Fruit fly (Drosophila melanogaster): ENCODE data around the gene Nup37.

The Nup37 gene

dm6 chr3R:25237314-25237713 is 10.1 kb upstream of the Nup37 start, which contains the start of gene Jhbp7:
TSS of gene Jhbp7 (plus strand) at chr3R:25237614.
- no peak for TF ChIP-seq noc (tag; optimal IDR thresholded peaks at IDR 0.05)

dm6 chr3R:25238771-25239700 is 8.4 kb upstream of the Nup37 start:
- TF ChIP-seq noc (tag; optimal IDR thresholded peaks at IDR 0.05), result no peak

- TF ChIP-seq noc (tag; optimal IDR thresholded peaks at IDR 0.05), result no peak
These were observed 7.6 kb upstream of the Nup37 start, which contains the start of gene to for dm6 chr3R:25239880-25240279. TSS of gene to (plus strand) at chr3R:25240180.

dm6 chr3R:25241507-25242070 is 5.9 kb upstream of the Nup37 start, which contains the start of gene CG11854:
TSS of gene CG11854 (plus strand) at chr3R:25242020.
- no peak for TF ChIP-seq noc (tag; optimal IDR thresholded peaks at IDR 0.05)

DNA sequence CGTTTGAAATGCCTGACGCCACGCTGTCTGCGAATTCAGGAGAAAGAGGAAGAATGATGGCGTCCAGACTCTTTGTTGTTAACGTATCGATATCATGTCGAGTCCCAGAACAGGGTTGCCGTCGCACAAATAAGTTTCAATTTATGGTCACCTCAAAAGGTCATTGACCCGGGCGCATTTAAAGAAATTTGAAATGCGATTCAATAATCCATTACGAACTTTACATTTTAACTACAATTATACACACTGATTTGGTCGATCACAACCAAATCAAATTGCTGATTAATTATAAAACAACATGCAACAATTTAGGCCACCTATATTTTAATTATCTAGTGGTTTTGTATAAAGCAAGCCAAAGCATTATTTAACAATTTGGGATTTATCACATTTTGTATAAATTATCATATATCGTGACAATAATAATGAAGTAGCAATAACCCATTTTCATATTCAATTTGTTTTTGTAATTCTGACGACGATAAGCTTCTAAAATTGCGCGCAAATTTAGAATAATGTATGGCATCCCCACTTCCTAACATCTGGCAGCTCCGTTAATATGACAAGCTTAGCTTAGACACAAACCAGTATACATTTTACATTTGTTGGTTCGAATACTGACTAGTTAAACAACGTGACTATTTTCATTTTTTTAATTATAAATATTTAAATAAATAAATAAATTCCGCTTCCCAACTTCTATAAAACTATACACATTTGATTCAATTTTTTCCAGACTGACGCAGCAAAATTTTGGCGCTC is 2.2 kb upstream of the Nup37 start, which contains the start of gene bam:
Gene bam (minus strand): TSS at position 58 of the 762 bp plus-strand sequence.
- no peak for TF ChIP-seq noc (tag; optimal IDR thresholded peaks at IDR 0.05)

DNA sequence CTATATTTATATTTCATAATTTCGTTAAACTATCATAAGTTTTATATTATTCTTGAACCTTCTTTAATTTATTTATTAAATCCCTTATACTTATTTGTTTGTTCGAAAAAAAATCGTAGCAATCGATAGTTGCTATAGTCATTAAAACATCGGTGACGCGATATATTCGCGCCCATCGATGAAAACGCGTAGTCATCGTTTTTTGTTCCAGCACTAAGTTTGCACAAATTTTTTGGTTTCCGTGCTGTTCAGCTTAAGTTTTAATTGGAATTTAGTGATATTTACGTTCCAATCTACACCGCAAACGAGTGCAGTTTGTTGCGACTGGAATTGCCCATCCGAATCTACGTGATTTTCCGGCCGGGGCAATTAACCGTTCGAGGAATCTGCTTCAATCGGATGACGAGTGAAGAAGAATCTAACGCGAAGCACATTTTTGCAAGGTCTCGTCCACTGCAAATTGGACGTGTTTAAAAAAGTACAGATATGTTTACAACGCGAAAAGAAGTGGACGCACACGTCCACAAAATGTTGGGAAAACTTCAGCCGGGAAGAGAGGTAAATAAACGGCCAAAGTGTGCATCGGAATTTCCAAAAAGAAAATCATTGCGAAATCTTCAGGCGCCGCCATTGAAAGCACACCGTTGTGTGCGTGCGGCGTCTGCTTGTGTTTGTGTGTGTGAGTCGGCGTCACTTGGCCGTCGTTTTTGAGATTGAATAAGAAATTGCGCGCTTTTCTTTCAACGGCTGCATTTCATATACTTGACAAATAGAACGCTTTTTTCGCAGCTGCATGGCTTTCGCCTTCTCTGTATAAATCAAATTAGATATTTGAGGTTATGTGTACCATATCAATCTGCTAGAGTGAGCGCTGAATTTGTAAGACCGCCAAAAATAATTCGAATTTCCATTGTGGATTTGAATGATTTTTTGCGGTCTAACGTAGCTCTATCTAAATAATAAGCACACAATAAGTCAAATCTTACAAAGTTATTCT is 2.0 kb downstream of the Nup37 start, which contains the start of gene Nup358:
Gene Nup358 (plus strand): TSS at position 204 of the 997 bp plus-strand sequence.
- TF ChIP-seq noc (tag; optimal IDR thresholded peaks at IDR 0.05), result no peak

DNA sequence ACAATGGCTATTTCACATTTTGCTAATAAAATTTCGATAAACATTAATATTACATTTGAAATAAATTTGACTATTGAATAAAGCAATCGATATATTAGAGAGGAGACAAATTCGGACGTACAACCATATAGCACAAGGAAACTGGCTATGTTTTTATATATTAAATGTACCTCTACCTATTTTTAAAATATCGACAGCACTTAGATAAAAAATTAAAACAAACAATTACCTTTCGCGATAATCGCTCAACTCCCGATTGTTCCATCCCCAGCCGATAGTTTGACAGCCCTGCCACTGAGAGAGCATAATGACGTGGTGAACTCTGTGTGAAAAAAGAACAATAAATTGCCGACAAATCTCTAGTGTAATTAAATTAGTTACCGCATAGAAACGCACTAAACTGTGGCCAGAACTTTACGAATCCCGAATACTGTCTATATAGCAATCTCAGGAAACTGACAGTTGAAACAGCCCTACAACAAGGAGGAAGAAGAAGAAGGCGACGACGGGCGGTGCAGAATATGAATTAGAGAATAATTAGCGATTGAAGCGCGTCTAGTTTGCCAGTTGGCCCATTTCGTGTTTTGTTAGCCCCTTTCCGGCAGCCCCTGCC is 11.3 kb downstream of the Nup37 start, which contains the start of gene CG11857:
Gene CG11857 (plus strand): TSS at position 271 of the 613 bp plus-strand sequence.
- peak; percentile 95 for TF ChIP-seq noc (tag; optimal IDR thresholded peaks at IDR 0.05)

dm6 chr3R:25260670-25261069 is 13.2 kb downstream of the Nup37 start:
- no peak for TF ChIP-seq noc (tag; optimal IDR thresholded peaks at IDR 0.05)

DNA sequence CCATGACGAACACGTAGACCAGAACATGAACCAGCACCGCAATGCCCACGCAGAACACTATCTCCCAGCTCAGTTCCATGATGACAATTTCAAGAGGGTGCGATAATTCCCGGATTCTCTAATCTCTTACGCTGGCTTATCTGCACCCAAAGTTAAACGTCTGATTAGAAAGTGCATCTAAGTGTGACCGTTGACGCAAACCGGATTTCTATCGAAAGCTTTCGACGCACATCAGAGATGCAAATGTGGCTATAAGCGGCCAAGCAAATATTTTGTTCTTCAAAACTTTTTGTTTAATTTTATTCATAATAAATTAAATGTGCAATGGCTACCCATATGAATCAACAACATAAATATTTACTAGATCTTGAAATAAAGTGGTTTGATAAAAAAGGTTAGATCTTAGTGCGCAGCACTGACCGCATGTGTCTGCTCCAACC is 14.9 kb downstream of the Nup37 start, which contains the start of the genes Kdsr and CG11858:
Gene Kdsr (minus strand): TSS at position 177 of the 440 bp plus-strand sequence.
Gene CG11858 (plus strand): TSS at position 420 of the 440 bp plus-strand sequence.
- TF ChIP-seq noc (tag; optimal IDR thresholded peaks at IDR 0.05), result peak; percentile 79

DNA sequence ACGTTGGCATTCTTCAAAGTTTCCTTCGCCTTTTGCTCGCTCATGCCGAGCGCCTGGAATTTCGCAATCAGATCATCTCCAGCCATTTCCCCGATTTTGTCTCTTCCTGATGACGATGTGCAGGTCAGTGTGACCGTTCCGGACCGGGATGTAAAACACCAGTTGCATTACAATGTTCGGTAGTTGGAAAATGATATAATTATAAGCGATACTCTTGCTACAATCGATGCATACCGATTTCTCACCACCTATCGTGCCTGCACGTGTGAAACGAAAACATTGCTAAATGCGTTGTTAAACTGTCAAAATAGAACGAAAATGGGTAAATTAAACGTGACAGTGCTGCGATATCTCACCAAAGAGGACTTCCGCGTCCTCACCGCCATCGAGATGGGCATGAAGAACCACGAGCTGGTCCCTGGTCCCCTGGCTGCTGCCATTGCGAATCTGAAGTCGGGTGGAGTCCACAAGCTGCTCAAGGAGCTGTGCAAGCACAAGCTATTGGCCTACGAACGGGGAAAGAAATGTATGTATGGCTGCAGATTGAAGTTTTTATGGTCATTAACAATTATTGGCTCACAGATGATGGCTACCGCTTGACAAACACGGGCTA is 18.2 kb downstream of the Nup37 start, which contains the start of the genes GlnRS and RIOK2:
Gene GlnRS (minus strand): TSS at position 133 of the 613 bp plus-strand sequence.
Gene RIOK2 (plus strand): TSS at position 256 of the 613 bp plus-strand sequence.
- TF ChIP-seq noc (tag; optimal IDR thresholded peaks at IDR 0.05), result peak; percentile 5

- no peak for TF ChIP-seq noc (tag; optimal IDR thresholded peaks at IDR 0.05)
These were observed 19.3 kb downstream of the Nup37 start for dm6 chr3R:25266751-25267150.

DNA sequence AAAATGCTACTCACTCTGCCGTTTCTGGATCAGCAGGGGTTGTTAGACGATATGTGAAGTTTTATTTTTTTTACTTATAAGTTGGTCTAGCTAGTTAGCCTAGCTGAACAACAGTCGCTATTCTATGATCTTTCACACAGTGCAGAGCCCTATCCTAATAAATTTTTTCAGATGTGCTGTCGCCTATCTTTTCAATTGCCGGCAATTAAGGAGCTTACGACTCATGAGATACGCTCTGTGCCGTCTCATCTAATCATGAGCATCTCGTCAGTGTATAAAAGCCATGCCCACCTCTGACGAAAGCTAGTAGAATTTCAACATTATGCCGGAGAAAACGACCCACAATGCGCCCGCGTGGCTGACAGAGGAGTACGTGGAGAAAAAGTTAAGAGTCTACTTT is 22.5 kb downstream of the Nup37 start, which contains the start of the genes CG11889 and CG11891:
Gene CG11889 (plus strand): TSS at position 301 of the 400 bp plus-strand sequence.
Gene CG11891 (plus strand): TSS at position 301 of the 400 bp plus-strand sequence.
- peak; percentile 9 for TF ChIP-seq noc (tag; optimal IDR thresholded peaks at IDR 0.05)

- TF ChIP-seq noc (tag; optimal IDR thresholded peaks at IDR 0.05), result no peak
These were observed 26.1 kb downstream of the Nup37 start, which contains the start of gene CG11878 for dm6 chr3R:25273537-25273936. TSS of gene CG11878 (plus strand) at chr3R:25273837.

All from whole organism, larva.